Worm (Caenorhabditis elegans) whole organism, mixed stage, embryonic: ENCODE measurements around the gene ZK863.8.

Source experiments
- blmp-1 ChIP-seq: fragments of 150-350 bp; optimal IDR thresholded peaks from 2 replicates; lab custom pipeline; 2014; ENCODE audit warnings: missing biosample characterization, missing genetic modification characterization
- ceh-83 ChIP-seq: fragments of 200-800 bp; sonication (Bioruptor generic); optimal IDR thresholded peaks from 2 replicates; lab custom pipeline; 2018; ENCODE audit warnings: mild to moderate bottlenecking, missing genetic modification characterization, missing compliant biosample characterization
- ces-1 ChIP-seq: fragments of 150-350 bp; optimal IDR thresholded peaks from 2 replicates; lab custom pipeline; 2014; ENCODE audit warnings: missing biosample characterization, missing genetic modification reagents, missing genetic modification characterization
- elt-1 ChIP-seq: sonication (generic microtip); optimal IDR thresholded peaks from 2 replicates; lab custom pipeline; 2017; ENCODE audit warnings: missing genetic modification characterization, mild to moderate bottlenecking, missing compliant biosample characterization, antibody characterized with exemption, moderate library complexity, borderline replicate concordance; ENCODE audit not compliant: insufficient read depth
- hlh-1 ChIP-seq: fragments of 150-350 bp; optimal IDR thresholded peaks from 2 replicates; lab custom pipeline; 2014; ENCODE audit warnings: missing biosample characterization, missing genetic modification reagents, missing genetic modification characterization
- lin-13 ChIP-seq: fragments of 150-350 bp; optimal IDR thresholded peaks from 2 replicates; lab custom pipeline; 2014; ENCODE audit warnings: missing biosample characterization, missing genetic modification characterization
- nhr-12 ChIP-seq: fragments of 150-350 bp; optimal IDR thresholded peaks from 2 replicates; lab custom pipeline; 2014; ENCODE audit warnings: missing biosample characterization, missing genetic modification characterization
- pha-4 ChIP-seq: fragments of 150-350 bp; optimal IDR thresholded peaks from 2 replicates; lab custom pipeline; 2018; ENCODE audit warnings: missing biosample characterization, missing genetic modification reagents, missing genetic modification characterization
- snpc-4 ChIP-seq: fragments of 150-350 bp; optimal IDR thresholded peaks from 2 replicates; lab custom pipeline; 2014; ENCODE audit warnings: missing biosample characterization, missing genetic modification characterization
- tbx-8 ChIP-seq: fragments of 200-800 bp; sonication (Bioruptor generic); optimal IDR thresholded peaks from 2 replicates; lab custom pipeline; 2018; ENCODE audit warnings: mild to moderate bottlenecking, missing genetic modification characterization, moderate library complexity, missing compliant biosample characterization
- unc-62 ChIP-seq: fragments of 150-350 bp; optimal IDR thresholded peaks from 2 replicates; lab custom pipeline; 2014; ENCODE audit warnings: missing biosample characterization, missing genetic modification reagents, missing genetic modification characterization

DNA sequence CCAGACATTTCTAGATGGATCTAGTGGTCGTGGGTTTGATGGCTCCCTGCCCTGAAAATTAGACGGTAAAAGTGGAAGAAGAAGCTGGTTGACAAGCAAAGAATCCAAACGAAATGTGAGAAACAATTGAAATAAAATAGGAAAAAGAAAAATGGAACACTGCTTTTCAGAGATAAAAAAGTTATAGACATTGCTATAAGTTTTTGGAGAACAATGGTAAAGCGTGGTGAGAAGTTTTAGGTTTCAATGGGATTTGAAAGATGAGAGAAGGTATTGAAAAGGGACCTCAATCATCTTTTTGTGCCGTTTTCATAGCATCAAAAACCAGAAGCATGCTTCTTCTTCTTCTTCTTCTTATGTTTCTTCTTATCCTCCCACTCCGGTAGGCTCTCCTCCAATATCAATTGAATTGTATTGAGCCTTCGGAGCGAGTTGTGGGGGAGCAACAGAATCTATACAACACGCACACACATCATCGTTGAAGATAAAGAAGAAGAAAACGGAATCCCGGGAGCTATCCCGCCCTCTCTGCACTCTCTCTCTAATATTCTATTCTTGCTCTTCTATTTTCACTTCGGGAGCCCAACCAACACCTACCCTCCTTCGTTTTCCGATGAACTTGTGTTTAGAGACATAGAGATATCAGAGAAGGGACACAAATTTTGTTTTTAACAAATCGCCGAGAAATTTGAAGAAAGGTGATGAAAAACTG, 47.1 kb upstream of the ZK863.8 start, which contains the start of gene myo-3:
- TF ChIP-seq lin-13 (tag; lab: Kevin White, UChicago), result no peak
- TF ChIP-seq blmp-1 (tag; lab: Kevin White, UChicago), result no peak
- TF ChIP-seq unc-62 (GFP tag; lab: Kevin White, UChicago), result no peak
- no peak for TF ChIP-seq elt-1 (tag; lab: Kevin White, UChicago)
- TF ChIP-seq tbx-8 (GFP tag; lab: Kevin White, UChicago), result no peak
- TF ChIP-seq pha-4 (tag; lab: Kevin White, UChicago), result no peak
- TF ChIP-seq ceh-83 (GFP tag; lab: Kevin White, UChicago), result no peak
- TF ChIP-seq snpc-4 (tag; lab: Kevin White, UChicago), result no peak
- no peak for TF ChIP-seq nhr-12 (tag; lab: Kevin White, UChicago)
- TF ChIP-seq ces-1 (GFP tag; lab: Kevin White, UChicago), result no peak
- TF ChIP-seq hlh-1 (tag; lab: Kevin White, UChicago), result peak; percentile 67
